Worm (Caenorhabditis elegans): Measurements from ENCODE around the gene ampd-1.

DNA sequence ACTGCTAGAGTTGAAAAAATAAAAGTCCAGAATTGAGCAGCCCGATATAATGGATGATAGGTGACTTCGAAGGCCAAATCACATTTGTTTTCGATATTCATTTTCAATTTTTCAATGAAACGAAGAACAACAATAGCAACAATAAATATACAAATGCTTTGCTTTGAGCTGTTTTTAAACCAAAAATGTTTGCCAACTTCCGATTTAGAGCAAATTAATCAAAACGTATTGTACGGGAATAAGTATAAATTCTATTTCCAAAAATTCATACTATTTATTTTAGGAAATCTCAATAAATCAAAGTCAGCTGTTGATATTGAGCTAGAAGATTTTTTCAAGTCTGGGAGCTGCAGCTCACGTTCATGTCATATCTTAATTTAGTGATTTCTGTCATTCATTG lies 32.2 kb upstream of the ampd-1 start, which contains the start of gene srb-1:
- TF ChIP-seq ztf-6 (GFP tag; IDR thresholded peaks at IDR 0.05) (no peak), pha-4 (tag; optimal IDR thresholded peaks at IDR 0.05) (no peak), F57A8.1 (GFP tag; optimal IDR thresholded peaks at IDR 0.05) (no peak), hrde-1 (tag; optimal IDR thresholded peaks at IDR 0.05; ENCODE audit: borderline replicate concordance) (no peak), B0035.1 (tag; optimal IDR thresholded peaks at IDR 0.05) (no peak), akir-1 (GFP tag; optimal IDR thresholded peaks at IDR 0.05) (no peak), nhr-120 (GFP tag; IDR thresholded peaks at IDR 0.05) (no peak)
